Worm (Caenorhabditis elegans): ENCODE measurements around the gene F40G9.9.

ce11 chrIII:145078-145477, 26.4 kb downstream of the F40G9.9 start, which contains the start of the genes T17A3.12 and fbxb-83:
- TF ChIP-seq ztf-11 (tag; optimal IDR thresholded peaks at IDR 0.05) (no peak), bed-3 (GFP tag; optimal IDR thresholded peaks at IDR 0.05) (no peak), nhr-28 (tag; optimal IDR thresholded peaks at IDR 0.05) (no peak), nhr-76 (tag; optimal IDR thresholded peaks at IDR 0.05) (no peak), M03D4.4 (tag; optimal IDR thresholded peaks at IDR 0.05) (no peak), lin-13 (tag; optimal IDR thresholded peaks at IDR 0.05) (no peak), ces-1 (GFP tag; optimal IDR thresholded peaks at IDR 0.05) (no peak), elt-3 (tag; optimal IDR thresholded peaks at IDR 0.05) (no peak)

Data from whole organism, mixed stage, embryonic.